1 fruit fly cellular context compared by ENCODE assay signal in the genomic region with DNA sequence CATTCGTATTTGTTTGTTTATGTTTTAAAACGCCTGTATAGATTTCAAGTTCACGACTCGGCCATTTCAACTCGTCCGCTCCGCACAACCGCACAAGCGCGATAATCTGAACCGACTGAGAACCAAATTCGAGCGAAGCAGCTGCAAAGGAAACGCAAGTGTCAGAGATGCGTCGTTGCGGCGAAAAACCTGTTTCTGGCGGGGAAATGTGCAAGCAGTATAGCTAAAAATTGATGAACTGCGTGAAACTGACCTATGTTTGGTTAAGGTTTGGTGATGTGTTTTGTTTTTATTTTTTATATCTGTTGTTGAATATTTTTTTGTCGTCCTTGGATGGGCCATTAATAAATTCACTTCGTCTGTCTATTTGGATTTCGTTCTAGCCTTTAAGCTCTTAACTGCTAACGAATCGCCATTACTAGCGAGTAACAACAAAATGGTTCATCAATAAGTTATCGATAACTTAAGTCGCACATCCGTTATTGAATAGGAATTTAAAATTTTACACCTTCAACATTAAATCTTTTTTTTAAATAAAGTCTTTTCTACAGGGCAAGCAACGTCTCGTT.
TF ChIP-seq lines count a peak whose summit lies in the region.

A gene (minus strand): TSS at position 120 of the 569 bp plus-strand sequence.

TF ChIP-seq in whole organism, embryonic, 481 proteins besides CTCF, POLR2A, EP300 and RAD21 (continued from another document and continues in another):
- TF ChIP-seq CG7372 (GFP tag; IDR thresholded peaks at IDR 0.05; lab: Robert Waterston, UW) (no peak), CG8281 (tag; optimal IDR thresholded peaks at IDR 0.05; lab: Kevin White, UChicago) (peak; percentile 89), Aef1 (GFP tag; IDR thresholded peaks at IDR 0.05; lab: Robert Waterston, UW) (0 out of 3 replicates have a peak, but pooled peaks have one; percentile 22), CHES-1-like (GFP tag; optimal IDR thresholded peaks at IDR 0.05; lab: Kevin White, UChicago) (peak; percentile 83), Neu2 (GFP tag; optimal IDR thresholded peaks at IDR 0.05; lab: Kevin White, UChicago; ENCODE audit: borderline replicate concordance) (peak; percentile 48), Nf-YC (tag; optimal IDR thresholded peaks at IDR 0.05; lab: Kevin White, UChicago) (peak; percentile 64), insv (GFP tag; optimal IDR thresholded peaks at IDR 0.05; lab: Kevin White, UChicago) (peak in 1 of 2 experiments; percentile 60), odd (GFP tag; optimal IDR thresholded peaks at IDR 0.05; lab: Kevin White, UChicago) (peak; percentile 60), nmo (GFP tag; optimal IDR thresholded peaks at IDR 0.05; lab: Kevin White, UChicago) (peak; percentile 76), ac (GFP tag; optimal IDR thresholded peaks at IDR 0.05; lab: Kevin White, UChicago) (peak; percentile 85), nau (GFP tag; optimal IDR thresholded peaks at IDR 0.05; lab: Kevin White, UChicago) (peak; percentile 43), toy (GFP tag; IDR thresholded peaks at IDR 0.05; lab: Robert Waterston, UW) (no peak), CG14710 (tag; optimal IDR thresholded peaks at IDR 0.05; lab: Kevin White, UChicago) (peak; percentile 74), CG12155 (GFP tag; optimal IDR thresholded peaks at IDR 0.05; lab: Kevin White, UChicago) (peak; percentile 98), Xbp1 (GFP tag; optimal IDR thresholded peaks at IDR 0.05; lab: Kevin White, UChicago) (peak; percentile 68), CG9797 (GFP tag; optimal IDR thresholded peaks at IDR 0.05; lab: Kevin White, UChicago) (peak; percentile 48), Mes4 (GFP tag; optimal IDR thresholded peaks at IDR 0.05; lab: Kevin White, UChicago) (peak; percentile 7), CG1647 (GFP tag; optimal IDR thresholded peaks at IDR 0.05; lab: Kevin White, UChicago) (peak; percentile 59), CG17612 (GFP tag; IDR thresholded peaks at IDR 0.05; lab: Robert Waterston, UW) (no peak), Ets65A (GFP tag; lab: Kevin White, UChicago) (peak; percentile 95), CG31388 (GFP tag; optimal IDR thresholded peaks at IDR 0.05; lab: Kevin White, UChicago) (no peak), lola (GFP tag; optimal IDR thresholded peaks at IDR 0.05; lab: Kevin White, UChicago) (peak in 1 of 3 experiments; percentile 57), zen2 (GFP tag; IDR thresholded peaks at IDR 0.05; lab: Robert Waterston, UW; ENCODE audit: partially characterized antibody) (no peak), twi (tag; optimal IDR thresholded peaks at IDR 0.05; lab: Kevin White, UChicago) (peak; percentile 54), CG4820 (GFP tag; optimal IDR thresholded peaks at IDR 0.05; lab: Kevin White, UChicago) (peak; percentile 50), prd (optimal IDR thresholded peaks at IDR 0.05; lab: Kevin White, UChicago) (no peak), prd (GFP tag; IDR thresholded peaks at IDR 0.05; lab: Robert Waterston, UW) (peak; percentile 60), ato (GFP tag; IDR thresholded peaks at IDR 0.05; lab: Robert Waterston, UW; ENCODE audit: partially characterized antibody) (peak; percentile 53; the same call in 1 of the 2 replicates), ro (GFP tag; IDR thresholded peaks at IDR 0.05; lab: Robert Waterston, UW) (no peak), mam (GFP tag; optimal IDR thresholded peaks at IDR 0.05; lab: Kevin White, UChicago) (peak; percentile 53), CG13894 (tag; optimal IDR thresholded peaks at IDR 0.05; lab: Kevin White, UChicago) (peak; percentile 61), Taf1 (GFP tag; IDR thresholded peaks at IDR 0.05; lab: Robert Waterston, UW) (no peak), vnd (GFP tag; IDR thresholded peaks at IDR 0.05; lab: Robert Waterston, UW; ENCODE audit: partially characterized antibody) (no peak), usp (GFP tag; optimal IDR thresholded peaks at IDR 0.05; lab: Kevin White, UChicago) (no peak), Dref (GFP tag; IDR thresholded peaks at IDR 0.05; lab: Robert Waterston, UW) (peak; percentile 56), CG4282 (GFP tag; optimal IDR thresholded peaks at IDR 0.05; lab: Kevin White, UChicago) (peak; percentile 51), CG3847 (GFP tag; IDR thresholded peaks at IDR 0.05; lab: Robert Waterston, UW) (peak; percentile 58), CG2129 (GFP tag; IDR thresholded peaks at IDR 0.05; lab: Robert Waterston, UW; ENCODE audit: partially characterized antibody) (no peak), rib (GFP tag; IDR thresholded peaks at IDR 0.05; lab: Robert Waterston, UW) (peak; percentile 51), CG34422 (GFP tag; IDR thresholded peaks at IDR 0.05; lab: Robert Waterston, UW) (peak; percentile 68; the same call in 1 of the 3 replicates), CG17385 (GFP tag; optimal IDR thresholded peaks at IDR 0.05; lab: Kevin White, UChicago) (peak; percentile 47), gcm2 (GFP tag; optimal IDR thresholded peaks at IDR 0.05; lab: Kevin White, UChicago) (no peak), sr (GFP tag; IDR thresholded peaks at IDR 0.05; lab: Robert Waterston, UW) (no peak), ap (GFP tag; IDR thresholded peaks at IDR 0.05; lab: Robert Waterston, UW) (no peak; the same call in 1 of the 2 replicates), Spps (tag; optimal IDR thresholded peaks at IDR 0.05; lab: Kevin White, UChicago) (no peak), CG11093 (GFP tag; IDR thresholded peaks at IDR 0.05; lab: Robert Waterston, UW) (no peak), CG3838 (GFP tag; optimal IDR thresholded peaks at IDR 0.05; lab: Kevin White, UChicago) (no peak), CG17568 (GFP tag; optimal IDR thresholded peaks at IDR 0.05; lab: Kevin White, UChicago) (peak; percentile 13), CG10267 (tag; optimal IDR thresholded peaks at IDR 0.05; lab: Kevin White, UChicago) (peak; percentile 76), CG12659 (GFP tag; optimal IDR thresholded peaks at IDR 0.05; lab: Kevin White, UChicago) (peak; percentile 67), tin (GFP tag; optimal IDR thresholded peaks at IDR 0.05; lab: Kevin White, UChicago) (peak; percentile 63), Doc3 (GFP tag; IDR thresholded peaks at IDR 0.05; lab: Robert Waterston, UW; ENCODE audit: partially characterized antibody) (no peak), Hr3 (GFP tag; optimal IDR thresholded peaks at IDR 0.05; lab: Kevin White, UChicago) (peak; percentile 58), nerfin-1 (tag; optimal IDR thresholded peaks at IDR 0.05; lab: Kevin White, UChicago) (peak; percentile 58), Nf-YB (GFP tag; optimal IDR thresholded peaks at IDR 0.05; lab: Kevin White, UChicago) (peak; percentile 52), ranshi (GFP tag; IDR thresholded peaks at IDR 0.05; lab: Robert Waterston, UW) (0 out of 2 replicates have a peak, but pooled peaks have one; percentile 41), CG13624 (GFP tag; optimal IDR thresholded peaks at IDR 0.05; lab: Kevin White, UChicago) (peak; percentile 71), Gsc (GFP tag; IDR thresholded peaks at IDR 0.05; lab: Robert Waterston, UW) (no peak), Fer3 (tag; optimal IDR thresholded peaks at IDR 0.05; lab: Kevin White, UChicago) (peak; percentile 41), CG3407 (GFP tag; optimal IDR thresholded peaks at IDR 0.05; lab: Kevin White, UChicago) (peak; percentile 8), CG9932 (GFP tag; IDR thresholded peaks at IDR 0.05; lab: Robert Waterston, UW) (peak; percentile 63), CG10209 (GFP tag; optimal IDR thresholded peaks at IDR 0.05; lab: Kevin White, UChicago) (peak; percentile 63), CG9727 (GFP tag; optimal IDR thresholded peaks at IDR 0.05; lab: Kevin White, UChicago) (peak; percentile 62), yki (optimal IDR thresholded peaks at IDR 0.05; lab: Kevin White, UChicago) (no peak), schlank (tag; optimal IDR thresholded peaks at IDR 0.05; lab: Kevin White, UChicago) (peak; percentile 40), bigmax (GFP tag; optimal IDR thresholded peaks at IDR 0.05; lab: Kevin White, UChicago) (peak; percentile 51), CG18599 (GFP tag; optimal IDR thresholded peaks at IDR 0.05; lab: Kevin White, UChicago) (peak; percentile 58), cad (GFP tag; optimal IDR thresholded peaks at IDR 0.05; lab: Kevin White, UChicago) (no peak), CG16863 (GFP tag; optimal IDR thresholded peaks at IDR 0.05; lab: Kevin White, UChicago) (peak; percentile 37), slbo (GFP tag; IDR thresholded peaks at IDR 0.05; lab: Robert Waterston, UW) (peak; percentile 47), CG3995 (GFP tag; optimal IDR thresholded peaks at IDR 0.05; lab: Kevin White, UChicago) (peak; percentile 57), Antp (GFP tag; optimal IDR thresholded peaks at IDR 0.05; lab: Kevin White, UChicago) (peak; percentile 57), crp (GFP tag; optimal IDR thresholded peaks at IDR 0.05; lab: Kevin White, UChicago) (peak in 1 of 2 experiments; percentile 51), ERR (GFP tag; optimal IDR thresholded peaks at IDR 0.05; lab: Kevin White, UChicago) (no peak), Abd-B (GFP tag; optimal IDR thresholded peaks at IDR 0.05; lab: Kevin White, UChicago) (peak; percentile 29), CG4617 (GFP tag; optimal IDR thresholded peaks at IDR 0.05; lab: Kevin White, UChicago; ENCODE audit: borderline replicate concordance) (peak; percentile 45), unpg (GFP tag; optimal IDR thresholded peaks at IDR 0.05; lab: Kevin White, UChicago) (peak; percentile 59), CG4854 (GFP tag; optimal IDR thresholded peaks at IDR 0.05; lab: Kevin White, UChicago) (peak; percentile 28), bab2 (GFP tag; optimal IDR thresholded peaks at IDR 0.05; lab: Kevin White, UChicago) (peak; percentile 46), oc (tag; optimal IDR thresholded peaks at IDR 0.05; lab: Kevin White, UChicago) (peak; percentile 84), CG13424 (tag; optimal IDR thresholded peaks at IDR 0.05; lab: Kevin White, UChicago) (peak; percentile 65), CG16779 (GFP tag; IDR thresholded peaks at IDR 0.05; lab: Robert Waterston, UW) (0 out of 2 replicates have a peak, but pooled peaks have one; percentile 50), cas (GFP tag; IDR thresholded peaks at IDR 0.05; lab: Robert Waterston, UW) (no peak), gcm (GFP tag; optimal IDR thresholded peaks at IDR 0.05; lab: Kevin White, UChicago) (peak; percentile 55), Awh (GFP tag; IDR thresholded peaks at IDR 0.05; lab: Robert Waterston, UW) (peak; percentile 58; the same call in 1 of the 2 replicates), CG2678 (tag; optimal IDR thresholded peaks at IDR 0.05; lab: Kevin White, UChicago) (peak; percentile 69), bowl (GFP tag; IDR thresholded peaks at IDR 0.05; lab: Robert Waterston, UW) (no peak; the same call in 1 of the 2 replicates), Hmr (GFP tag; optimal IDR thresholded peaks at IDR 0.05; lab: Kevin White, UChicago) (peak; percentile 79), trem (tag; optimal IDR thresholded peaks at IDR 0.05; lab: Kevin White, UChicago) (peak; percentile 70), CG9437 (GFP tag; optimal IDR thresholded peaks at IDR 0.05; lab: Kevin White, UChicago) (peak; percentile 43), MBD-R2 (GFP tag; IDR thresholded peaks at IDR 0.05; lab: Robert Waterston, UW) (peak; percentile 34; the same call in 1 of the 2 replicates), sna (GFP tag; IDR thresholded peaks at IDR 0.05; lab: Robert Waterston, UW; ENCODE audit: partially characterized antibody) (peak; percentile 61; the same call in 1 of the 2 replicates), CG16815 (GFP tag; optimal IDR thresholded peaks at IDR 0.05; lab: Kevin White, UChicago) (peak; percentile 26), CG11696 (GFP tag; IDR thresholded peaks at IDR 0.05; lab: Robert Waterston, UW) (no peak), CG34224 (GFP tag; IDR thresholded peaks at IDR 0.05; lab: Robert Waterston, UW; ENCODE audit: partially characterized antibody) (0 out of 3 replicates have a peak, but pooled peaks have one; percentile 42), repo (GFP tag; optimal IDR thresholded peaks at IDR 0.05; lab: Kevin White, UChicago) (peak; percentile 20), CG3065 (GFP tag; optimal IDR thresholded peaks at IDR 0.05; lab: Kevin White, UChicago) (no peak), CG1832 (GFP tag; optimal IDR thresholded peaks at IDR 0.05; lab: Kevin White, UChicago) (no peak), CG7745 (tag; optimal IDR thresholded peaks at IDR 0.05; lab: Kevin White, UChicago) (no peak), tna (GFP tag; IDR thresholded peaks at IDR 0.05; lab: Robert Waterston, UW; ENCODE audit: partially characterized antibody) (peak; percentile 30; the same call in 1 of the 2 replicates), gt (GFP tag; IDR thresholded peaks at IDR 0.05; lab: Robert Waterston, UW) (no peak), ken (GFP tag; IDR thresholded peaks at IDR 0.05; lab: Robert Waterston, UW) (0 out of 3 replicates have a peak, but pooled peaks have one; percentile 51), CG15514 (GFP tag; optimal IDR thresholded peaks at IDR 0.05; lab: Kevin White, UChicago) (peak; percentile 96), grau (tag; optimal IDR thresholded peaks at IDR 0.05; lab: Kevin White, UChicago) (peak; percentile 73), lmd (GFP tag; IDR thresholded peaks at IDR 0.05; lab: Robert Waterston, UW) (no peak; the same call in 1 of the 2 replicates), Sry-δ (GFP tag; optimal IDR thresholded peaks at IDR 0.05; lab: Kevin White, UChicago) (peak; percentile 83), caup (GFP tag; optimal IDR thresholded peaks at IDR 0.05; lab: Kevin White, UChicago; ENCODE audit: severe bottlenecking) (peak; percentile 61), ttk (GFP tag; IDR thresholded peaks at IDR 0.05; lab: Robert Waterston, UW) (no peak), CG2116 (GFP tag; optimal IDR thresholded peaks at IDR 0.05; lab: Kevin White, UChicago) (peak; percentile 85), CG5180 (GFP tag; optimal IDR thresholded peaks at IDR 0.05; lab: Kevin White, UChicago) (peak; percentile 30), NfI (GFP tag; optimal IDR thresholded peaks at IDR 0.05; lab: Kevin White, UChicago) (peak; percentile 69), H2.0 (GFP tag; IDR thresholded peaks at IDR 0.05; lab: Robert Waterston, UW) (peak; percentile 28; the same call in 1 of the 2 replicates), Oaz (GFP tag; IDR thresholded peaks at IDR 0.05; lab: Robert Waterston, UW) (no peak), Hsf (GFP tag; optimal IDR thresholded peaks at IDR 0.05; lab: Kevin White, UChicago) (peak; percentile 72), CG14014 (GFP tag; IDR thresholded peaks at IDR 0.05; lab: Robert Waterston, UW) (peak; percentile 39; the same call in 1 of the 2 replicates), gem (tag; optimal IDR thresholded peaks at IDR 0.05; lab: Kevin White, UChicago) (peak; percentile 69), CG12219 (GFP tag; optimal IDR thresholded peaks at IDR 0.05; lab: Kevin White, UChicago) (peak; percentile 38), CG17328 (GFP tag; IDR thresholded peaks at IDR 0.05; lab: Robert Waterston, UW) (0 out of 2 replicates have a peak, but pooled peaks have one; percentile 27), ftz-f1 (GFP tag; optimal IDR thresholded peaks at IDR 0.05; lab: Kevin White, UChicago) (peak; percentile 49), CG11504 (tag; optimal IDR thresholded peaks at IDR 0.05; lab: Kevin White, UChicago) (peak; percentile 69)
